Worm (Caenorhabditis elegans) whole organism, L4 larva: ENCODE results near the gene K09G1.2.

Experiments used
- D1046.2 ChIP-seq: fragments of 200-800 bp; sonication (Bioruptor generic); IDR thresholded peaks from 2 replicates; pipeline ENCODE4 v1.3.6; 2022; ENCODE audit warnings: missing genetic modification characterization, missing compliant biosample characterization
- F10B5.3 ChIP-seq: sonication (generic microtip); optimal IDR thresholded peaks from 2 replicates; lab custom pipeline; 2016; ENCODE audit warnings: mild to moderate bottlenecking, missing genetic modification characterization, missing compliant biosample characterization
- R02D3.7 ChIP-seq: fragments of 150-350 bp; sonication (generic microtip); optimal IDR thresholded peaks from 3 replicates; lab custom pipeline; 2014; ENCODE audit warnings: missing biosample characterization, missing genetic modification characterization
- Y48G9A.11 ChIP-seq: fragments of 200-800 bp; sonication (Bioruptor generic); IDR thresholded peaks from 2 replicates; pipeline ENCODE4 v1.3.6; 2022; ENCODE audit warnings: missing genetic modification reagents, missing genetic modification characterization, missing compliant biosample characterization
- ZK546.5 ChIP-seq, 2 experiments: sonication (generic microtip); optimal IDR thresholded peaks; 2 replicates each; lab custom pipeline; 2017; ENCODE audit warnings: missing biosample characterization in 2 of 2, missing genetic modification characterization in 2 of 2
- ama-1 ChIP-seq: fragments of 150-350 bp; optimal IDR thresholded peaks from 2 replicates; lab custom pipeline; 2014; ENCODE audit warnings: inconsistent platforms, mixed read lengths
- attf-4 ChIP-seq: sonication (generic microtip); optimal IDR thresholded peaks from 3 replicates; lab custom pipeline; 2017; ENCODE audit warnings: missing biosample characterization, missing genetic modification characterization
- ceh-20 ChIP-seq: fragments of 200-800 bp; sonication (Bioruptor generic); IDR thresholded peaks from 2 replicates; pipeline ENCODE4 v1.3.6; 2022; ENCODE audit warnings: missing genetic modification reagents, missing genetic modification characterization, missing compliant biosample characterization
- ceh-28 ChIP-seq: fragments of 150-350 bp; optimal IDR thresholded peaks from 2 replicates; lab custom pipeline; 2014; ENCODE audit warnings: missing biosample characterization, missing genetic modification reagents, missing genetic modification characterization
- ceh-32 ChIP-seq: sonication (generic microtip); optimal IDR thresholded peaks from 2 replicates; lab custom pipeline; 2016; ENCODE audit warnings: mild to moderate bottlenecking, missing genetic modification characterization, missing compliant biosample characterization; ENCODE audit not compliant: poor library complexity
- ceh-44 ChIP-seq: fragments of 200-800 bp; sonication (Bioruptor generic); IDR thresholded peaks from 2 replicates; pipeline ENCODE4 v1.3.6; 2022; ENCODE audit warnings: missing genetic modification reagents, missing genetic modification characterization, missing compliant biosample characterization
- ceh-62 ChIP-seq: sonication (generic microtip); optimal IDR thresholded peaks from 2 replicates; lab custom pipeline; 2017; ENCODE audit warnings: missing biosample characterization, missing genetic modification characterization
- ces-1 ChIP-seq: fragments of 150-350 bp; sonication (generic microtip); optimal IDR thresholded peaks from 4 replicates; lab custom pipeline; 2014; ENCODE audit warnings: missing biosample characterization, missing genetic modification reagents, missing genetic modification characterization
- ctbp-1 ChIP-seq: fragments of 200-800 bp; sonication (Bioruptor generic); IDR thresholded peaks from 2 replicates; pipeline ENCODE4 v1.3.6; 2022; ENCODE audit warnings: missing genetic modification reagents, missing genetic modification characterization, missing compliant biosample characterization
- daf-19 ChIP-seq: fragments of 200-800 bp; sonication (Bioruptor generic); conservative IDR thresholded peaks from 2 replicates; pipeline ENCODE4 v1.3.6; 2022; ENCODE audit warnings: missing genetic modification characterization, missing compliant biosample characterization
- daf-8 ChIP-seq: fragments of 200-800 bp; sonication (Bioruptor generic); IDR thresholded peaks from 2 replicates; pipeline ENCODE4 v1.3.6; 2022; ENCODE audit warnings: missing genetic modification characterization, missing compliant biosample characterization
- dmd-6 ChIP-seq: fragments of 200-800 bp; sonication (Bioruptor generic); IDR thresholded peaks from 2 replicates; pipeline ENCODE4 v1.3.6; 2022; ENCODE audit warnings: missing genetic modification reagents, missing genetic modification characterization, missing compliant biosample characterization
- dmd-8 ChIP-seq: fragments of 200-800 bp; sonication (Bioruptor generic); IDR thresholded peaks from 2 replicates; pipeline ENCODE4 v1.3.6; 2022; ENCODE audit warnings: missing genetic modification characterization, missing compliant biosample characterization
- dpl-1 ChIP-seq: fragments of 150-350 bp; optimal IDR thresholded peaks from 2 replicates; lab custom pipeline; 2014; ENCODE audit warnings: missing biosample characterization, missing genetic modification reagents, missing genetic modification characterization
- dve-1 ChIP-seq: sonication (generic microtip); optimal IDR thresholded peaks from 2 replicates; lab custom pipeline; 2017; ENCODE audit warnings: antibody characterized with exemption, mild to moderate bottlenecking, missing genetic modification characterization, missing compliant biosample characterization; ENCODE audit not compliant: insufficient read depth
- egl-27 ChIP-seq: sonication (generic microtip); optimal IDR thresholded peaks from 3 replicates; lab custom pipeline; 2017; ENCODE audit warnings: missing biosample characterization, missing genetic modification reagents, missing genetic modification characterization
- egl-43 ChIP-seq: fragments of 200-800 bp; sonication (Bioruptor generic); IDR thresholded peaks from 2 replicates; pipeline ENCODE4 v1.3.6; 2022; ENCODE audit warnings: missing genetic modification reagents, missing genetic modification characterization, missing compliant biosample characterization
- fos-1 ChIP-seq: fragments of 150-350 bp; optimal IDR thresholded peaks from 2 replicates; lab custom pipeline; 2014; ENCODE audit warnings: missing biosample characterization, missing genetic modification characterization
- hif-1 ChIP-seq, 2 experiments: sonication (generic microtip); optimal IDR thresholded peaks; 2 replicates each; lab custom pipeline; 2016 to 2017; ENCODE audit warnings: missing compliant biosample characterization in 2 of 2, missing genetic modification characterization in 2 of 2, missing genetic modification reagents in 2 of 2, missing genotype in 2 of 2, mild to moderate bottlenecking in 1 of 2
- hlh-30 ChIP-seq: sonication (generic microtip); optimal IDR thresholded peaks from 2 replicates; lab custom pipeline; 2017; ENCODE audit warnings: antibody characterized with exemption, mild to moderate bottlenecking, missing genetic modification characterization, missing compliant biosample characterization; ENCODE audit not compliant: insufficient read depth
- lim-7 ChIP-seq: fragments of 200-800 bp; sonication (Bioruptor generic); IDR thresholded peaks from 2 replicates; pipeline ENCODE4 v1.3.6; 2022; ENCODE audit warnings: missing genetic modification characterization, missing compliant biosample characterization
- lin-1 ChIP-seq: fragments of 200-800 bp; sonication (Bioruptor generic); IDR thresholded peaks from 2 replicates; pipeline ENCODE4 v1.3.6; 2022; ENCODE audit warnings: missing genetic modification reagents, missing genetic modification characterization, missing compliant biosample characterization
- lin-15B ChIP-seq: fragments of 150-350 bp; sonication (generic microtip); optimal IDR thresholded peaks from 3 replicates; lab custom pipeline; 2014; ENCODE audit warnings: missing biosample characterization, missing genetic modification characterization
- lin-29 ChIP-seq: fragments of 200-800 bp; sonication (Bioruptor generic); IDR thresholded peaks from 2 replicates; pipeline ENCODE4 v1.3.6; 2022; ENCODE audit warnings: missing genetic modification reagents, missing genetic modification characterization, missing compliant biosample characterization
- lin-38 ChIP-seq: fragments of 200-800 bp; sonication (Bioruptor generic); IDR thresholded peaks from 2 replicates; pipeline ENCODE4 v1.3.6; 2022; ENCODE audit warnings: missing genetic modification reagents, missing genetic modification characterization, missing compliant biosample characterization
- madf-5 ChIP-seq, 2 experiments: fragments of 200-800 bp; sonication (Bioruptor generic); IDR thresholded peaks; 2 replicates each; pipeline ENCODE4 v1.3.6; 2022; ENCODE audit warnings: missing compliant biosample characterization in 2 of 2, missing genetic modification characterization in 2 of 2
- madf-9 ChIP-seq: fragments of 200-800 bp; sonication (Bioruptor generic); conservative IDR thresholded peaks from 2 replicates; pipeline ENCODE4 v1.3.6; 2022; ENCODE audit warnings: missing genetic modification reagents, missing genetic modification characterization, missing compliant biosample characterization
- mdt-29 ChIP-seq: fragments of 200-800 bp; sonication (Bioruptor generic); IDR thresholded peaks from 2 replicates; pipeline ENCODE4 v1.3.6; 2022; ENCODE audit warnings: missing genetic modification reagents, missing genetic modification characterization, missing compliant biosample characterization
- nhr-10 ChIP-seq: fragments of 150-350 bp; optimal IDR thresholded peaks from 2 replicates; lab custom pipeline; 2014; ENCODE audit warnings: missing biosample characterization, missing genetic modification characterization
- nhr-102 ChIP-seq: sonication (generic microtip); optimal IDR thresholded peaks from 2 replicates; lab custom pipeline; 2016; ENCODE audit warnings: mild to moderate bottlenecking, missing genetic modification characterization, moderate library complexity, missing compliant biosample characterization
- nhr-11 ChIP-seq: fragments of 150-350 bp; optimal IDR thresholded peaks from 2 replicates; lab custom pipeline; 2014; ENCODE audit warnings: missing biosample characterization, missing genetic modification characterization
- nhr-237 ChIP-seq: sonication (generic microtip); optimal IDR thresholded peaks from 2 replicates; lab custom pipeline; 2017; ENCODE audit warnings: missing biosample characterization, missing genetic modification characterization
- nhr-41 ChIP-seq: fragments of 200-800 bp; sonication (Bioruptor generic); IDR thresholded peaks from 2 replicates; pipeline ENCODE4 v1.3.6; 2022; ENCODE audit warnings: missing genetic modification reagents, missing genetic modification characterization, missing compliant biosample characterization
- nhr-42 ChIP-seq: fragments of 200-800 bp; sonication (Bioruptor generic); IDR thresholded peaks from 2 replicates; pipeline ENCODE4 v1.3.6; 2022; ENCODE audit warnings: missing genetic modification characterization, missing compliant biosample characterization
- nhr-77 ChIP-seq: fragments of 150-350 bp; optimal IDR thresholded peaks from 2 replicates; lab custom pipeline; 2014; ENCODE audit warnings: missing biosample characterization, missing genetic modification characterization
- pha-4 ChIP-seq, 2 experiments: fragments of 150-350 bp in 1 of 2; fragments of 200-800 bp in 1 of 2; sonication (Bioruptor generic) in 1 of 2; IDR thresholded peaks in 1 of 2; optimal IDR thresholded peaks in 1 of 2; 2 replicates each; pipeline versions ENCODE4 v1.3.6 to Lab custom; 2014 to 2022; ENCODE audit warnings: missing genetic modification characterization in 2 of 2, missing genetic modification reagents in 2 of 2, missing biosample characterization in 1 of 2, missing compliant biosample characterization in 1 of 2
- pqm-1 ChIP-seq: sonication (generic microtip); optimal IDR thresholded peaks from 2 replicates; lab custom pipeline; 2017; ENCODE audit warnings: missing biosample characterization, missing genetic modification characterization
- rbr-2 ChIP-seq: sonication (generic microtip); optimal IDR thresholded peaks from 2 replicates; lab custom pipeline; 2016; ENCODE audit warnings: missing genotype, missing genetic modification characterization, missing compliant biosample characterization
- spr-1 ChIP-seq: sonication (generic microtip); optimal IDR thresholded peaks from 2 replicates; lab custom pipeline; 2016; ENCODE audit warnings: mild to moderate bottlenecking, missing genetic modification characterization, missing compliant biosample characterization
- tra-1 ChIP-seq: fragments of 200-800 bp; sonication (Bioruptor generic); IDR thresholded peaks from 2 replicates; pipeline ENCODE4 v1.3.6; 2022; ENCODE audit warnings: missing genetic modification reagents, missing genetic modification characterization, missing compliant biosample characterization
- unc-130 ChIP-seq: sonication (generic microtip); optimal IDR thresholded peaks from 2 replicates; lab custom pipeline; 2016; ENCODE audit warnings: missing genetic modification reagents, missing genetic modification characterization, missing compliant biosample characterization
- unc-39 ChIP-seq: sonication (generic microtip); optimal IDR thresholded peaks from 2 replicates; lab custom pipeline; 2017; ENCODE audit warnings: missing biosample characterization, missing genetic modification characterization
- zag-1 ChIP-seq: fragments of 150-350 bp; optimal IDR thresholded peaks from 2 replicates; lab custom pipeline; 2014; ENCODE audit warnings: missing biosample characterization, missing genetic modification characterization
- zfp-2 ChIP-seq: sonication (generic microtip); optimal IDR thresholded peaks from 2 replicates; lab custom pipeline; 2016; ENCODE audit warnings: mild to moderate bottlenecking, missing genetic modification characterization, missing compliant biosample characterization
- zip-2 ChIP-seq: fragments of 150-350 bp; optimal IDR thresholded peaks from 2 replicates; lab custom pipeline; 2014; ENCODE audit warnings: missing biosample characterization, missing genetic modification characterization
- ztf-11 ChIP-seq: fragments of 150-350 bp; optimal IDR thresholded peaks from 2 replicates; lab custom pipeline; 2014; ENCODE audit warnings: missing biosample characterization, missing genetic modification characterization

K09G1.2 gene

ce11 chrV:9546860-9547269, 43.6 kb upstream of the K09G1.2 start, which contains the start of gene his-37 (continued):
- TF ChIP-seq unc-39 (peak; percentile 52), hif-1 (tag; optimal IDR thresholded peaks at IDR 0.05; lab: Kevin White, UChicago) (peak; percentile 82 to 93), pqm-1 (tag; lab: Kevin White, UChicago) (peak; percentile 91), ceh-44 (GFP tag; lab: Robert Waterston, UW) (no peak), lin-29 (GFP tag; lab: Robert Waterston, UW) (peak; percentile 95), nhr-42 (GFP tag; lab: Robert Waterston, UW) (peak; percentile 97), ctbp-1 (peak; percentile 98), rbr-2 (tag; lab: Kevin White, UChicago) (peak; percentile 99), nhr-11 (tag; lab: Kevin White, UChicago) (peak; percentile 100), nhr-10 (tag; lab: Kevin White, UChicago) (peak; percentile 73), tra-1 (peak; percentile 98), egl-27 (tag; lab: Kevin White, UChicago) (peak; percentile 27), dpl-1 (peak; percentile 95), Y48G9A.11 (GFP tag; lab: Robert Waterston, UW) (0 out of 2 replicates have a peak, but pooled peaks have one; percentile 8), zip-2 (tag; lab: Kevin White, UChicago) (peak; percentile 92), D1046.2 (peak; percentile 91; the same call in 1 of the 2 replicates), madf-9 (GFP tag; lab: Robert Waterston, UW) (peak; percentile 98), hlh-30 (peak; percentile 92), zag-1 (tag; lab: Kevin White, UChicago) (peak; percentile 83), daf-19 (peak; percentile 97), ceh-28 (tag; lab: Kevin White, UChicago) (peak; percentile 59), nhr-77 (tag; lab: Kevin White, UChicago) (peak; percentile 99), ZK546.5 (tag; optimal IDR thresholded peaks at IDR 0.05; lab: Kevin White, UChicago) (peak in 1 of 2 experiments; percentile 79), egl-43 (GFP tag; lab: Robert Waterston, UW) (peak; percentile 95), ceh-62 (tag; lab: Kevin White, UChicago) (no peak), nhr-102 (tag; lab: Kevin White, UChicago) (peak; percentile 99), mdt-29 (peak; percentile 94), ceh-20 (GFP tag; lab: Robert Waterston, UW) (peak; percentile 99), dmd-8 (GFP tag; lab: Robert Waterston, UW) (no peak), R02D3.7 (no peak), spr-1 (peak; percentile 96), ztf-11 (no peak), F10B5.3 (tag; lab: Kevin White, UChicago) (peak; percentile 91), lim-7 (no peak), nhr-237 (peak; percentile 82), daf-8 (GFP tag; lab: Robert Waterston, UW) (peak; percentile 85; the same call in 1 of the 2 replicates), dve-1 (tag; lab: Kevin White, UChicago) (peak; percentile 100), dmd-6 (GFP tag; lab: Robert Waterston, UW) (peak; percentile 99), lin-15B (tag; lab: Kevin White, UChicago) (no peak), nhr-41 (GFP tag; lab: Robert Waterston, UW) (peak; percentile 88), lin-38 (GFP tag; lab: Robert Waterston, UW) (peak; percentile 91), pha-4 (GFP tag; IDR thresholded peaks at IDR 0.05; lab: Robert Waterston, UW) (peak; percentile 97), pha-4 (tag; optimal IDR thresholded peaks at IDR 0.05; lab: Kevin White, UChicago) (peak; percentile 98), ces-1 (peak; percentile 89), zfp-2 (tag; lab: Kevin White, UChicago) (peak; percentile 85), ceh-32 (tag; lab: Kevin White, UChicago) (peak; percentile 82), lin-1 (GFP tag; lab: Robert Waterston, UW) (peak; percentile 94), attf-4 (peak; percentile 21), unc-130 (GFP tag; lab: Kevin White, UChicago) (no peak), fos-1 (peak; percentile 74), madf-5 (GFP tag; IDR thresholded peaks at IDR 0.05; lab: Robert Waterston, UW) (peak in 1 of 2 experiments; percentile 86; a peak in 1 of 4 replicates), ama-1 (lab: Kevin White, UChicago) (peak; percentile 95)
